Worm (Caenorhabditis elegans) whole organism, L4/young adult: Measurements from ENCODE around the gene C50B8.6.
A peak's percentile ranks its signal among the peaks of the same experiment; 100 is the strongest.

ENCODE experiments used
- W03F9.2 ChIP-seq: fragments of 150-350 bp; optimal IDR thresholded peaks from 2 replicates; lab custom pipeline; 2014; ENCODE audit warnings: missing biosample characterization, missing genetic modification characterization
- dao-5 ChIP-seq: sonication (generic microtip); optimal IDR thresholded peaks from 2 replicates; lab custom pipeline; 2016; ENCODE audit warnings: missing genotype, missing genetic modification characterization, moderate library complexity, missing compliant biosample characterization
- him-1 ChIP-seq: sonication (generic microtip); optimal IDR thresholded peaks from 2 replicates; lab custom pipeline; 2016; ENCODE audit warnings: missing genotype, missing genetic modification reagents, missing genetic modification characterization, missing compliant biosample characterization

The C50B8.6 gene

DNA sequence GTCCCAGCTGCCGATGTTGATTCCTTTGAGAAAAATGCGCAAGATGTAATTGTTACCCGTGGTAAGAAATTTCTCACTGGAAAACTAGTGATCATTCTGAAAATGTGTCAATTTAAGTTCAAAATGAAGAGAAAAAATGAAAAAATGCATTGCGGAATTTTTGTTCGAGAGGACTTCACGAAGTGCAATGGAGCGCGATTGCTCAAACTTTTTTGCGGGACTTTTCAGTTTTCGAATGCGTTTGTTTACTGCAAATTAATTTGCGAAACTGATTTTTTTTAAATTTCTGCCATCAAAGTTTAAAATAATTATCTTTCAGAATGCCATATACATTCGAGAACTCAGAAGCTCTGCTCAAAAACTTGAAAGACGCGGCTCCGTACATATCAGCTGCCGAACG, 10.2 kb upstream of the C50B8.6 start, which contains the start of the genes nuaf-1 and bir-2:
nuaf-1 (minus strand) TSS at position 98 of the 400 bp plus-strand sequence.
bir-2 (plus strand) TSS at position 318 of the 400 bp plus-strand sequence.
- peak; percentile 83 for TF ChIP-seq W03F9.2 (tag; lab: Kevin White, UChicago)
- no peak for TF ChIP-seq him-1 (tag; lab: Kevin White, UChicago)

DNA sequence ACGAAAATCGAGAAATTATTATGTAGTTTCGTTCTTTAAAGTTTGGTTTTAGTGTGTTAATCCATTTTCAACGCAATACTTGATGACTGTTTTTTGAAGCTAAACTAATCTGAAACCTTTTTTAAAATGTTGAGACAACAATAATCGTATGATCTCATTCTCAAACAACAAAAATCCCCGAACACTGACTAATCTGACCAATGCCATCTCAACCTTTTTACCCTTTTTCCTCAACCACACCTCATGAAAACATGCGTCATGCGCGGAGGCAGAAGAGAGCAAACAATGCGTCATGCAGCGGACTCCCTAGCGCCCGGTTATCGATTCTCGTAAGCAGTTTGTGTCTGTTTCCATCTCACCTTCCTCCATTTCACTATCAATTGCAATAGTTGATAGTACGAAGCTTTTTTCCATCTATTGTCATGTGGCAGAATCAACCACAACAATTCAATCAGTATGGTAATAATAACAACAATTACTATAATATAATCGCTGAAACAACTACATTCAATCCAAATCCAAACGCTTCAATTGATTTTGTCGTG, 7.0 kb upstream of the C50B8.6 start, which contains the start of gene C50B8.4:
C50B8.4 (plus strand) TSS at position 299 of the 545 bp plus-strand sequence.
- TF ChIP-seq W03F9.2 (tag; lab: Kevin White, UChicago), result no peak
- no peak for TF ChIP-seq dao-5
- no peak for TF ChIP-seq him-1 (tag; lab: Kevin White, UChicago)

DNA sequence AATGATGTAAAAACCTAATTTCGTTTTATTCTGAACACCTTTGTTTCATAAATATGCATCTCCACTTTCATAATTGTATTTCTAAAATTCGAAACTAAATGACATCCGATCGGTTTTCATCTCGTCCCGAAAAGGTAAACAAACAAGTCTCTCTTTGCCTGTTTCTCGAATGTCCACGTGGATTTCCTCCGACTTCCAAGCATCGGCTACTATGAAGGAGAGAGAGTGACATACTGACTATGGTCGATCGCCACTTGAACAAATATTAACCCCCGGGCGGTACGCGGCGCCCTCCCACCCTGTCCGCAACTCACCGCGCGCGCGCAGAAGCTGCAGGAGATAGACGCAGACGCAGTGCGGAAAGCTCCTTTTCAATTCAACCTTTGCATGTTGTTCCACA, 2.9 kb upstream of the C50B8.6 start:
- TF ChIP-seq W03F9.2 (tag; lab: Kevin White, UChicago) (no peak), him-1 (tag; lab: Kevin White, UChicago) (no peak), dao-5 (no peak)

DNA sequence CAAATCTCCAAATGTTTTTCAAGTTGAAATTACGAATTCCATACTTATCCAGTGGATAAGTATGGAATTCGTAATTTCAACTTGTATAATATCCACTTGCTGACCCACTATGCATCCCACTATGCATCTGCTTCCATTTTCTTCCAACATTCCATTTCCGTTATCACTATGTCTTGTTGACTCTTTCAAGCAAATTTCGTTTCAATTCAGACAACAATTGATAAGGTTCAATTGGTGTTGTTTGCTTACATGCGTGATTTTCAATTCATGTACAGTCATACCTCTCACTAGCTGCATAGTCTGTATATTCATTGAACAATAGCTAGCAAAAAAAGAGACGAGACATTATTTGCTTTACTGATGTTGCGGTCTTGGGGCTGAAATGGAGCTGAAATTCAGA, 1.9 kb upstream of the C50B8.6 start:
- no peak for TF ChIP-seq W03F9.2 (tag; lab: Kevin White, UChicago)
- TF ChIP-seq him-1 (tag; lab: Kevin White, UChicago), result no peak
- TF ChIP-seq dao-5, result no peak

DNA sequence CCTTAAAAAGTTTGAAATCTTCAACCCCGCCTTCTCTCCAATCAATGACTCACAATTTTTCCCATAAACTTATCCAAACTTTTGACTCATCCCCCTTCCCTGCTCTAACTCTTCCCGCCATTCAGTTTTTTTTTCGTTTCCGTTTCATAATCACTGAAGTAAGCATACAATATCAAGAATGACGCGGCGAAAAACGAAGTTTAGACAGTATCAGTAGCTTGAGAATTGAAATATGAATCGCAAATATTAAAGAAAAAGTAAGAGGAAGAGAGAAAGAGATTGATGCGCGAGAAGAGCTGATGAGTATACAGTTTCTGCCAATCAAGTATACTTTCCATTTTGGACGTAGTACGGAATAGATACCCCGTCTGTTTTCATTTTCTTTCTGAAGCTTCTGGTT, 1.3 kb upstream of the C50B8.6 start:
- TF ChIP-seq W03F9.2 (tag; lab: Kevin White, UChicago) (no peak), dao-5 (no peak), him-1 (tag; lab: Kevin White, UChicago) (no peak)

DNA sequence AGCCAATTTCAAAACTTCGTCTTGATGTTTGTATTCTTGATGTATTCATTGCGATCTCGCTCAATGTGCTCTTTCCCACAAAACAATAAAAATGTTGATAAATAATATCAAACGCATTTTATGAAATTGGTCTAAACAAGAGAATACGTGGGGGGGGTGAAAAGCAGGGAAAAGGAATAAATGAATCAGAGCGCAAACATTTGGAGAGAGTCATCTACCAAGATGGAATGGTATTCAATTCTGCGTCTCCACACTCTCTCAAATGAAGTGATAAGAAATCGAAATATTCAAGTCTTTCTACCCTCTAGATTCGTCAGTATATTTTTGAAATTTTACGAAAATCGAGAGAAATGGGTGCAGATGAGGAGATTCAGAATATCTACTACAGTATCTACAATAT, 1.9 kb downstream of the C50B8.6 start, which contains the start of gene C50B8.5:
C50B8.5 (plus strand) TSS at position 273 of the 400 bp plus-strand sequence.
- TF ChIP-seq dao-5, result no peak
- no peak for TF ChIP-seq W03F9.2 (tag; lab: Kevin White, UChicago)
- no peak for TF ChIP-seq him-1 (tag; lab: Kevin White, UChicago)

DNA sequence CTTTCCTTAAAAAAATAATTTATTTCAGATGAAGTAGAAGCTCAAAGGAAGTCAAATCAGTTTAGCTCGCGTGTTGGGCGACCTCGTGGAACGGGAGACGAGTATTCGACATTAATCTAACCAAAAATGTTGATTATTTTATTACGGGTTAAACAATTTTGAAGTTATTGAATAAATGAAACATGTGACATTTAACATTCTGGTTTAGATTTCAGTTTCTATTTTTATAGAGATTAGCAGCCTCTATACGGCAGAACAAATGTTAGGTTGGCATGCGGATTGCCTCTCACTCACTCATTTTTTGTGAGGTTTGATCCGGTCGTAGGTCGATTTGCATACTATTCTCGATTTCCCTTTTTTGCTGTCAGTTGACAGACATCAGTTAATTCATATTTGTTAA, 5.7 kb downstream of the C50B8.6 start, which contains the start of gene F53F4.1:
F53F4.1 (plus strand) TSS at position 301 of the 400 bp plus-strand sequence.
- no peak for TF ChIP-seq dao-5
- TF ChIP-seq him-1 (tag; lab: Kevin White, UChicago), result no peak
- TF ChIP-seq W03F9.2 (tag; lab: Kevin White, UChicago), result no peak

DNA sequence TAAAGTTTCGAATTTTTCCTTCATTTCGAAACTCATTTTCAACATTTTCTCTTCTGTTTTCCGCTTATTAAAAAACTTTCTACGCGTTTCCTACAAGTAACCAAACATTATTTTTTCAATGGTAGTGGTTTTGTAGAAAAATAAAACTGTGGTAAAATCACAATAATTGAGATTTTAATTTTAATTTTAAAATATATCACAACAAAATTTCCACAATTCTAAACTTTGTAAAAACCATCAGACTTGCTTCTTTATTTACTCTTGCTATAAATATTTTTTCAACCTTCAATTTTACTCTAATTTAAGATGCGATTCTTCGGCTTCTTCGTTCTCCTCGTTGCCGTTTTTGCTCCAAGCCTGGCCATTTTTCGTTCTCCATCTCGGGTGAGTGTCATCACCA, 9.1 kb downstream of the C50B8.6 start, which contains the start of gene F53F4.17:
F53F4.17 (plus strand) TSS at position 301 of the 400 bp plus-strand sequence.
- TF ChIP-seq him-1 (tag; lab: Kevin White, UChicago) (no peak), dao-5 (no peak), W03F9.2 (tag; lab: Kevin White, UChicago) (no peak)

DNA sequence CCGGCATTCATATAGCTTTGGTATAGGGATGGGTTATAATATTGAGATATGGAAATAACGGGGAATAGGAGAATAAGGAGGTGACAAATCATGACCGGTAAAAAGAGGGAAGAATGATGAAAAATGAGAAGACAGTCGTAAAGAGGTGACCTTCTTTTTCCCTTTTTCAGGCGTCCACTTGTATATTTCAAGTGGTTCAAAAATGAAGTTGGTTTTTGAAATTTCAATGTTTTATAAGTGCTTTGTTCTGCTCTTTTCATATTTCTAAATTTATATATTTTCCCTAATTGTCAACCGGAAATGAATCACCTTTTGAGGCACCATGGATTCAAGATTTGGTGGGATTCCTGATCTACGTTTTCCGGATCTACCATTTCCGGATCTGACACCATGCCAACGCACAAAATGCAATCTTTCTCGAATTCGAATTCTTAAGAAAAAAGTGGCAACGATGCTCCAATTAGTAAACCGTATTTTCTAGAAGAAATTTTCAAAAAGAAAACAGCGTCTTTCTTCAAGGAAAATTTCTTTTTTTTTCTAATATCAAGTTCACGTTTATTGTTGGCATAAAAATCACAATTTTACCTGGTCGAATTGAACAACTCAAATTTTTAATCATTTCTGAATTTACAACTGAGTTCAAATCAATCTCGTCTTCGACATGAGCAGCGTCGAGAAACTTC, 10.9 kb downstream of the C50B8.6 start, which contains the start of the genes F53F4.2 and F53F4.18:
F53F4.2 (minus strand) TSS at position 101 of the 683 bp plus-strand sequence.
F53F4.18 (plus strand) TSS at position 633 of the 683 bp plus-strand sequence.
- TF ChIP-seq him-1 (tag; lab: Kevin White, UChicago), result no peak
- TF ChIP-seq dao-5, result no peak
- no peak for TF ChIP-seq W03F9.2 (tag; lab: Kevin White, UChicago)

DNA sequence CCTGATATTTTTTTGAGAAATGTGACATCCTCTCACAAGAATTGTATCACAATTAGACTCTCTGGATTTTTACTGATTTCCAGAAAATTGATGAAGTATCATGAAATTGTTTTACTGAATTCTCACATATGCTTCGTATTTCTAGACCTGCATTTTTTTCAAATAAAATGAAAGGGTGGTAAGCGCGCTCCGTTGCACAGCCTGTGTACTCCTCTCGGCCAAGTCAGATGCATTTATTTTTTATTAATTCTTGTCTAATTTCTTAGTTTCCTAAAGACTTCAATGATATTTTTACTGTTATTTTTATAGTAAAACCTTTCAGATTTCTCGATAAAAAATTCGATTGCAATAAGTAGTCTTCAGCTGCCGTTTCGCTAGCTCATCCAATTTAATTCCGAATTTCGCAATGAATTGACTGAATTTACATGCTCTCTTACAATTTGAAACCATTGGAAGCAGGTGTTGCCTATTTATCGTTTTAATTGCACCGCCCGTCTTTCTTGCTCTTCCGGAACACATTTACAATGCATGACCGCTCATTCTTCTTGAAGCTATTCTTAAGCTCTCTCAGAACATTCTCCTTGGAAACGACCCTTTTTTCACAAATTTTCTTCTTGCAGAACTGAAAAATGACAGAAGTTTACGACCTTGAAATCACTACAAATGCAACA, 12.9 kb downstream of the C50B8.6 start, which contains the start of gene tbcb-1:
tbcb-1 (plus strand) TSS at position 621 of the 671 bp plus-strand sequence.
- TF ChIP-seq W03F9.2 (tag; lab: Kevin White, UChicago) (peak; percentile 23), dao-5 (no peak), him-1 (tag; lab: Kevin White, UChicago) (no peak)

DNA sequence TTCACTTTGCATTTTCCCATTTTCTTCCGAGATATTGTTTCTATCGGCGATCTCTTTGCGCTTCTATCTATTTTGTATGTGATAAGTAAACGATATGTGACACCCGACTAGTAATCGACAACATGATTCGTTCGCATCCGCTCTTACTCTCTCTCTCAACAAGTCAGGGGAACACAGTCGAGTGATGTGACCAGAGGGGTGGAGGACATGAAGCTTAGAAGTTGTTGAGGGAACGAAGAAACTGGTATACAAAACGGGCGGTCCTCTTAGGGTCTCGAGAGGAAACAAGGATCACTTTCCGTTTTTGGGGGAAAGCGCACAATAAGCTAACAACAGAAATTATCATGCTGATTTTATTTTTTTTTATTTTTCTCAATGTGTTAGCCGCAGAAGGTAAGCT, 14.3 kb downstream of the C50B8.6 start, which contains the start of gene F53F4.4:
F53F4.4 (plus strand) TSS at position 301 of the 400 bp plus-strand sequence.
- TF ChIP-seq him-1 (tag; lab: Kevin White, UChicago) (no peak), W03F9.2 (tag; lab: Kevin White, UChicago) (no peak), dao-5 (no peak)

DNA sequence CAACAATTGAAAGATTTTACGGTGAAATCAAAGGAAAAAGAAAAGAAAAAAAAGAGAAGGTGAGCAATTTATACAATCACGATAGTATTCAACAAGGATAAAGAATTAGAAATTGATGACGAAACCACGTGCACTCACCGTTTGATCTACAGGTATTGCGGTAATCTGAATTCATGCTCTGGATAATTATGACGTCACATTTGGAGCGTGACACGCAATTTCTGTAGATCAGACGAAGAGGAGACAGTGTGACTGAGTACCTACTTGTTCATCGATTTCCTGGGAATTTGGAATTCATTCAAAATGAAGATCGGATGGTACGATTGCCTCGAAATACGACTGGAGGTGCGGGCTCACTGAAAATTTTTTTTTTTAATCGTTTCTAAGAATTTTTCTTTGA, 19.6 kb downstream of the C50B8.6 start:
- TF ChIP-seq W03F9.2 (tag; lab: Kevin White, UChicago), result no peak
- TF ChIP-seq dao-5, result no peak
- TF ChIP-seq him-1 (tag; lab: Kevin White, UChicago), result no peak

DNA sequence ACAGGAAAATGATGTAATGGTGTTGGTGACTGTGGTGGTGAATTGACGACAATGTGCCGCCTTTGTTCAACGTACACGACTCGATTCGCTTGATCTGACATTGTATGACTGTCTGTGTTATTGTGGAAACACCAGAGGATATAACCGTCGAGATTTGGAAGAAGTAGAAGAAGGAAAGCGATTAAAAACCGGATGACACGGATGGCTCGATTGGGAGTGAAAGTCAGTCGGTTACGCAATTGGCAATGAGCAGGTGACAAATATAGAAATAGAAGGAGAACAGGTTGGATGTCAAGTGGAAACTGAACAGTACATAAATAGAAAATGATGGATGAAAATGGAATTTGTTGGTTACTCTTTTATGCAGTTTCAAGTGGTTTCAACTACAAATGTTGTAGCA, 22.1 kb downstream of the C50B8.6 start, which contains the start of gene rdy-2:
rdy-2 (minus strand) TSS at position 101 of the 400 bp plus-strand sequence.
- no peak for TF ChIP-seq him-1 (tag; lab: Kevin White, UChicago)
- no peak for TF ChIP-seq W03F9.2 (tag; lab: Kevin White, UChicago)
- TF ChIP-seq dao-5, result no peak
